Worm (Caenorhabditis elegans) whole organism, L4 larva: ENCODE results near the gene rpia-1.

Experiments used
- Y105C5A.15 ChIP-seq: fragments of 200-800 bp; sonication (Bioruptor generic); IDR thresholded peaks from 2 replicates; pipeline ENCODE4 v1.3.6; 2022; ENCODE audit warnings: missing genetic modification characterization, missing compliant biosample characterization
- Y5F2A.4 ChIP-seq: fragments of 200-800 bp; sonication (Bioruptor generic); optimal IDR thresholded peaks from 2 replicates; lab custom pipeline; 2018; ENCODE audit warnings: mild to moderate bottlenecking, missing genetic modification characterization, missing compliant biosample characterization
- ZK337.2 ChIP-seq: fragments of 200-800 bp; sonication (Bioruptor generic); IDR thresholded peaks from 2 replicates; pipeline ENCODE4 v1.3.6; 2022; ENCODE audit warnings: missing genetic modification reagents, missing genetic modification characterization, missing compliant biosample characterization
- ZK546.5 ChIP-seq, 2 experiments: sonication (generic microtip); optimal IDR thresholded peaks; 2 replicates each; lab custom pipeline; 2017; ENCODE audit warnings: missing biosample characterization in 2 of 2, missing genetic modification characterization in 2 of 2
- attf-4 ChIP-seq: sonication (generic microtip); optimal IDR thresholded peaks from 3 replicates; lab custom pipeline; 2017; ENCODE audit warnings: missing biosample characterization, missing genetic modification characterization
- ceh-62 ChIP-seq: sonication (generic microtip); optimal IDR thresholded peaks from 2 replicates; lab custom pipeline; 2017; ENCODE audit warnings: missing biosample characterization, missing genetic modification characterization
- ces-1 ChIP-seq: fragments of 150-350 bp; sonication (generic microtip); optimal IDR thresholded peaks from 4 replicates; lab custom pipeline; 2014; ENCODE audit warnings: missing biosample characterization, missing genetic modification reagents, missing genetic modification characterization
- daf-12 ChIP-seq: fragments of 150-350 bp; optimal IDR thresholded peaks from 2 replicates; lab custom pipeline; 2014; ENCODE audit warnings: missing biosample characterization, missing genetic modification reagents, missing genetic modification characterization
- dmd-8 ChIP-seq: fragments of 200-800 bp; sonication (Bioruptor generic); IDR thresholded peaks from 2 replicates; pipeline ENCODE4 v1.3.6; 2022; ENCODE audit warnings: missing genetic modification characterization, missing compliant biosample characterization
- dmd-9 ChIP-seq: fragments of 200-800 bp; sonication (Bioruptor generic); IDR thresholded peaks from 2 replicates; pipeline ENCODE4 v1.3.6; 2022; ENCODE audit warnings: missing genetic modification reagents, missing genetic modification characterization, missing compliant biosample characterization
- dpl-1 ChIP-seq: fragments of 150-350 bp; optimal IDR thresholded peaks from 2 replicates; lab custom pipeline; 2014; ENCODE audit warnings: missing biosample characterization, missing genetic modification reagents, missing genetic modification characterization
- duxl-1 ChIP-seq: sonication (generic microtip); optimal IDR thresholded peaks from 2 replicates; lab custom pipeline; 2016; ENCODE audit warnings: mild to moderate bottlenecking, missing genetic modification characterization, moderate library complexity, missing compliant biosample characterization; ENCODE audit not compliant: poor library complexity
- egl-27 ChIP-seq: sonication (generic microtip); optimal IDR thresholded peaks from 3 replicates; lab custom pipeline; 2017; ENCODE audit warnings: missing biosample characterization, missing genetic modification reagents, missing genetic modification characterization
- fkh-10 ChIP-seq: fragments of 150-350 bp; optimal IDR thresholded peaks from 2 replicates; lab custom pipeline; 2014; ENCODE audit warnings: missing biosample characterization, missing genetic modification reagents, missing genetic modification characterization
- gei-8 ChIP-seq: fragments of 200-800 bp; sonication (Bioruptor generic); optimal IDR thresholded peaks from 2 replicates; lab custom pipeline; 2018; ENCODE audit warnings: mild to moderate bottlenecking, missing genetic modification characterization, missing compliant biosample characterization
- hif-1 ChIP-seq, 2 experiments: sonication (generic microtip); optimal IDR thresholded peaks; 2 replicates each; lab custom pipeline; 2016 to 2017; ENCODE audit warnings: missing compliant biosample characterization in 2 of 2, missing genetic modification characterization in 2 of 2, missing genetic modification reagents in 2 of 2, missing genotype in 2 of 2, mild to moderate bottlenecking in 1 of 2
- hlh-11 ChIP-seq: fragments of 200-800 bp; sonication (Bioruptor generic); optimal IDR thresholded peaks from 2 replicates; lab custom pipeline; 2018; ENCODE audit warnings: mild to moderate bottlenecking, missing genetic modification characterization, missing compliant biosample characterization
- hlh-30 ChIP-seq: sonication (generic microtip); optimal IDR thresholded peaks from 2 replicates; lab custom pipeline; 2017; ENCODE audit warnings: antibody characterized with exemption, mild to moderate bottlenecking, missing genetic modification characterization, missing compliant biosample characterization; ENCODE audit not compliant: insufficient read depth
- hmg-1.1 ChIP-seq: fragments of 200-800 bp; sonication (Bioruptor generic); IDR thresholded peaks from 2 replicates; pipeline ENCODE4 v1.3.6; 2022; ENCODE audit warnings: missing genetic modification reagents, missing genetic modification characterization, missing compliant biosample characterization
- lim-7 ChIP-seq: fragments of 200-800 bp; sonication (Bioruptor generic); IDR thresholded peaks from 2 replicates; pipeline ENCODE4 v1.3.6; 2022; ENCODE audit warnings: missing genetic modification characterization, missing compliant biosample characterization
- lin-13 ChIP-seq: fragments of 150-350 bp; optimal IDR thresholded peaks from 2 replicates; lab custom pipeline; 2014; ENCODE audit warnings: missing biosample characterization, missing genetic modification reagents, missing genetic modification characterization
- lin-39 ChIP-seq: fragments of 150-350 bp; optimal IDR thresholded peaks from 2 replicates; lab custom pipeline; 2014; ENCODE audit warnings: missing biosample characterization, missing genetic modification reagents, missing genetic modification characterization
- lir-3 ChIP-seq: sonication (generic microtip); optimal IDR thresholded peaks from 2 replicates; lab custom pipeline; 2016; ENCODE audit warnings: mild to moderate bottlenecking, missing genetic modification characterization, missing compliant biosample characterization
- lsy-2 ChIP-seq, 2 experiments: fragments of 150-350 bp in 1 of 2; sonication (generic microtip) in 1 of 2; optimal IDR thresholded peaks; 2 replicates each; lab custom pipeline; 2014 to 2017; ENCODE audit warnings: missing biosample characterization in 2 of 2, missing genetic modification characterization in 2 of 2
- madf-5 ChIP-seq, 2 experiments: fragments of 200-800 bp; sonication (Bioruptor generic); IDR thresholded peaks; 2 replicates each; pipeline ENCODE4 v1.3.6; 2022; ENCODE audit warnings: missing compliant biosample characterization in 2 of 2, missing genetic modification characterization in 2 of 2
- madf-9 ChIP-seq: fragments of 200-800 bp; sonication (Bioruptor generic); conservative IDR thresholded peaks from 2 replicates; pipeline ENCODE4 v1.3.6; 2022; ENCODE audit warnings: missing genetic modification reagents, missing genetic modification characterization, missing compliant biosample characterization
- mdl-1 ChIP-seq, 2 experiments: fragments of 150-350 bp in 1 of 2; sonication (generic microtip) in 1 of 2; optimal IDR thresholded peaks; 2 replicates each; lab custom pipeline; 2014 to 2017; ENCODE audit warnings: missing biosample characterization in 2 of 2, missing genetic modification characterization in 2 of 2
- mes-2 ChIP-seq: sonication (generic microtip); optimal IDR thresholded peaks from 2 replicates; lab custom pipeline; 2016; ENCODE audit warnings: missing genotype, mild to moderate bottlenecking, missing genetic modification characterization, missing compliant biosample characterization; ENCODE audit not compliant: poor library complexity, severe bottlenecking
- mxl-2 ChIP-seq: fragments of 200-800 bp; sonication (Bioruptor generic); conservative IDR thresholded peaks from 2 replicates; pipeline ENCODE4 v1.3.6; 2022; ENCODE audit warnings: missing genetic modification reagents, missing genetic modification characterization, missing compliant biosample characterization
- mxl-3 ChIP-seq: fragments of 200-800 bp; sonication (Bioruptor generic); optimal IDR thresholded peaks from 2 replicates; lab custom pipeline; 2018; ENCODE audit warnings: mild to moderate bottlenecking, missing genetic modification characterization, missing compliant biosample characterization
- nhr-10 ChIP-seq: fragments of 150-350 bp; optimal IDR thresholded peaks from 2 replicates; lab custom pipeline; 2014; ENCODE audit warnings: missing biosample characterization, missing genetic modification characterization
- nhr-102 ChIP-seq: sonication (generic microtip); optimal IDR thresholded peaks from 2 replicates; lab custom pipeline; 2016; ENCODE audit warnings: mild to moderate bottlenecking, missing genetic modification characterization, moderate library complexity, missing compliant biosample characterization
- nhr-11 ChIP-seq: fragments of 150-350 bp; optimal IDR thresholded peaks from 2 replicates; lab custom pipeline; 2014; ENCODE audit warnings: missing biosample characterization, missing genetic modification characterization
- nhr-25 ChIP-seq: sonication (generic microtip); optimal IDR thresholded peaks from 2 replicates; lab custom pipeline; 2017; ENCODE audit warnings: missing genetic modification characterization, mild to moderate bottlenecking, missing compliant biosample characterization, antibody characterized with exemption, moderate library complexity, borderline replicate concordance; ENCODE audit not compliant: insufficient read depth
- nhr-41 ChIP-seq: fragments of 200-800 bp; sonication (Bioruptor generic); IDR thresholded peaks from 2 replicates; pipeline ENCODE4 v1.3.6; 2022; ENCODE audit warnings: missing genetic modification reagents, missing genetic modification characterization, missing compliant biosample characterization
- nhr-42 ChIP-seq: fragments of 200-800 bp; sonication (Bioruptor generic); IDR thresholded peaks from 2 replicates; pipeline ENCODE4 v1.3.6; 2022; ENCODE audit warnings: missing genetic modification characterization, missing compliant biosample characterization
- nhr-48 ChIP-seq: sonication (generic microtip); optimal IDR thresholded peaks from 2 replicates; lab custom pipeline; 2016; ENCODE audit warnings: mild to moderate bottlenecking, missing genetic modification characterization, missing compliant biosample characterization
- nhr-6 ChIP-seq: fragments of 150-350 bp; optimal IDR thresholded peaks from 2 replicates; lab custom pipeline; 2014; ENCODE audit warnings: missing biosample characterization, missing genetic modification characterization
- php-3 ChIP-seq: fragments of 200-800 bp; sonication (Bioruptor generic); IDR thresholded peaks from 2 replicates; pipeline ENCODE4 v1.3.6; 2022; ENCODE audit warnings: missing genetic modification reagents, missing genetic modification characterization, missing compliant biosample characterization
- rbr-2 ChIP-seq: sonication (generic microtip); optimal IDR thresholded peaks from 2 replicates; lab custom pipeline; 2016; ENCODE audit warnings: missing genotype, missing genetic modification characterization, missing compliant biosample characterization
- saeg-2 ChIP-seq: fragments of 200-800 bp; sonication (Bioruptor generic); IDR thresholded peaks from 2 replicates; pipeline ENCODE4 v1.3.6; 2022; ENCODE audit warnings: missing genetic modification reagents, missing genetic modification characterization, missing compliant biosample characterization
- set-16 ChIP-seq: fragments of 200-800 bp; sonication (Bioruptor generic); IDR thresholded peaks from 2 replicates; pipeline ENCODE4 v1.3.6; 2022; ENCODE audit warnings: missing genetic modification reagents, missing genetic modification characterization, missing compliant biosample characterization
- skn-1 ChIP-seq: fragments of 150-350 bp; optimal IDR thresholded peaks from 2 replicates; lab custom pipeline; 2014; ENCODE audit warnings: missing biosample characterization, missing genetic modification characterization
- spr-3 ChIP-seq: fragments of 200-800 bp; sonication (Bioruptor generic); optimal IDR thresholded peaks from 2 replicates; lab custom pipeline; 2018; ENCODE audit warnings: mild to moderate bottlenecking, missing genetic modification characterization, missing compliant biosample characterization
- unc-39 ChIP-seq: sonication (generic microtip); optimal IDR thresholded peaks from 2 replicates; lab custom pipeline; 2017; ENCODE audit warnings: missing biosample characterization, missing genetic modification characterization
- unc-62 ChIP-seq, 3 experiments: fragments of 150-350 bp in 1 of 3; sonication (generic microtip); optimal IDR thresholded peaks in 2 of 3; peaks in 1 of 3; 1 replicate in 1 of 3; 2 replicates in 2 of 3; lab custom pipeline; 2014 to 2017; ENCODE audit warnings: missing biosample characterization in 3 of 3, missing genetic modification characterization in 3 of 3, missing genetic modification reagents in 3 of 3, missing genotype in 1 of 3
- vab-7 ChIP-seq: fragments of 200-800 bp; sonication (Bioruptor generic); IDR thresholded peaks from 2 replicates; pipeline ENCODE4 v1.3.6; 2022; ENCODE audit warnings: missing genetic modification reagents, missing genetic modification characterization, missing compliant biosample characterization
- zfp-2 ChIP-seq: sonication (generic microtip); optimal IDR thresholded peaks from 2 replicates; lab custom pipeline; 2016; ENCODE audit warnings: mild to moderate bottlenecking, missing genetic modification characterization, missing compliant biosample characterization
- ztf-7 ChIP-seq: fragments of 150-350 bp; optimal IDR thresholded peaks from 2 replicates; lab custom pipeline; 2014; ENCODE audit warnings: missing biosample characterization, missing genetic modification characterization

rpia-1 gene

DNA sequence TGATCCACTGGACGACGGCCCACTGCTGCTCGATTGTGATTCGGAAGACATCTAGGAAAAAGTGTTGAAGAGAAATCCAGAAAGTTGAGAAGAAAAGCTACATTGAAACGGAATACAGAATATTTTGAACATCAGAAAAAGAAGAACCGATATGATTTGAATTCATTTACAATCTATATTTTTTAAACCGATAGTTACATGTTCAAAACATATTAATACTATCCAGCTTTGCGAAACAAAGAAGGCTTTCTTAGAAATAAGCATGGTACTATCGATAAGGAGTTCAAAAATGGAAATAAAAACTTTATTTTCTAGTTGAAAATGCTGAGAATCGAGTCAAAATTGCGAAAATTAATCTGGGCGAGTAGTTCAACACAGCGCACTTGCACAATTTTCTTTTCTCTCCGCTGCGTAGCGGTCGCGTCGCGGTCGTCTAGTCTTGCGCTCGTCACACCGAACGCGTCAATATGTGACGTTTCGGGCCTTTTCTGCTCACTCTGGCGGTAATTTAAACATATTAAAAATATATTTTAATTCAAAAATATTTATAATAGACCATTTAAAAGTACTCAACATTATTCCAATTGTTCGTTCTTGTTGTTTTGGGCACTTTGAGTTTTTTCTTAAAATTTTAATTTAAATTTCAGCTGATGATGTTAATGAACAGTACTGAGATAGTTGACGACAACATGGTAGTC, 39.3 kb downstream of the rpia-1 start, which contains the start of the genes syf-2 and K04G7.1 (continued):
- TF ChIP-seq skn-1 (tag; lab: Kevin White, UChicago) = no peak
- TF ChIP-seq attf-4 = no peak
- TF ChIP-seq nhr-48 (tag; lab: Kevin White, UChicago) = peak; percentile 28
- TF ChIP-seq hlh-11 (tag; lab: Kevin White, UChicago) = peak; percentile 91
- peak; percentile 16 for TF ChIP-seq duxl-1 (tag; lab: Kevin White, UChicago)
- peak; percentile 88 for TF ChIP-seq fkh-10
- no peak for TF ChIP-seq daf-12 (tag; lab: Kevin White, UChicago)
- peak in 1 of 2 experiments; percentile 48 for TF ChIP-seq mdl-1 (tag; optimal IDR thresholded peaks at IDR 0.05; lab: Kevin White, UChicago)
- no peak for TF ChIP-seq lin-39 (tag; lab: Kevin White, UChicago)
- TF ChIP-seq hmg-1.1 (GFP tag; lab: Robert Waterston, UW) = peak; percentile 83
- no peak for TF ChIP-seq dmd-8
- peak; percentile 48 for TF ChIP-seq nhr-102
- TF ChIP-seq mes-2 (tag; lab: Kevin White, UChicago) = peak; percentile 91
- TF ChIP-seq ZK546.5 (tag; optimal IDR thresholded peaks at IDR 0.05; lab: Kevin White, UChicago) = peak in 1 of 2 experiments; percentile 18
- TF ChIP-seq php-3 = no peak
- peak in 1 of 2 experiments; percentile 62 for TF ChIP-seq unc-62 (GFP tag; optimal IDR thresholded peaks at IDR 0.05 in 1 of 2; lab: Kevin White, UChicago)
- TF ChIP-seq unc-62 (tag; optimal IDR thresholded peaks at IDR 0.05; lab: Kevin White, UChicago) = no peak
- no peak for TF ChIP-seq lim-7
- TF ChIP-seq nhr-42 (GFP tag; lab: Robert Waterston, UW) = peak; percentile 86
- peak; percentile 47 to 96 for TF ChIP-seq lsy-2 (tag; optimal IDR thresholded peaks at IDR 0.05; lab: Kevin White, UChicago)
- peak; percentile 80 for TF ChIP-seq zfp-2 (tag; lab: Kevin White, UChicago)
- peak; percentile 17 for TF ChIP-seq ztf-7 (tag; lab: Kevin White, UChicago)
- TF ChIP-seq egl-27 = no peak
- TF ChIP-seq saeg-2 (GFP tag; lab: Robert Waterston, UW) = peak; percentile 74; the same call in 1 of the 2 replicates
- no peak for TF ChIP-seq ZK337.2 (GFP tag; lab: Robert Waterston, UW)
- TF ChIP-seq Y5F2A.4 (GFP tag; lab: Kevin White, UChicago) = no peak
- TF ChIP-seq dpl-1 = peak; percentile 95
- TF ChIP-seq hif-1 (tag; optimal IDR thresholded peaks at IDR 0.05; lab: Kevin White, UChicago) = peak in 1 of 2 experiments; percentile 79
- TF ChIP-seq nhr-41 (GFP tag; lab: Robert Waterston, UW) = no peak
- TF ChIP-seq nhr-6 (tag; lab: Kevin White, UChicago) = peak; percentile 78
- TF ChIP-seq madf-5 (GFP tag; IDR thresholded peaks at IDR 0.05; lab: Robert Waterston, UW) = no peak
- no peak for TF ChIP-seq Y105C5A.15 (GFP tag; lab: Robert Waterston, UW)
- peak; percentile 42; the same call in 1 of the 2 replicates for TF ChIP-seq madf-9 (GFP tag; lab: Robert Waterston, UW)
- TF ChIP-seq vab-7 (GFP tag; lab: Robert Waterston, UW) = peak; percentile 47; the same call in 1 of the 2 replicates
- no peak for TF ChIP-seq spr-3
- TF ChIP-seq gei-8 (GFP tag; lab: Kevin White, UChicago) = no peak
- peak; percentile 85 for TF ChIP-seq nhr-11 (tag; lab: Kevin White, UChicago)
- peak; percentile 94 for TF ChIP-seq hlh-30 (tag; lab: Kevin White, UChicago)
- TF ChIP-seq nhr-10 = no peak
- peak; percentile 98 for TF ChIP-seq lin-13 (GFP tag; lab: Kevin White, UChicago)
- TF ChIP-seq mxl-3 (GFP tag; lab: Kevin White, UChicago) = peak; percentile 27
- peak; percentile 77 for TF ChIP-seq dmd-9
- TF ChIP-seq ceh-62 (tag; lab: Kevin White, UChicago) = no peak
- TF ChIP-seq lir-3 (tag; lab: Kevin White, UChicago) = no peak
- peak; percentile 27; the same call in 1 of the 2 replicates for TF ChIP-seq set-16 (GFP tag; lab: Robert Waterston, UW)
- TF ChIP-seq nhr-25 = peak; percentile 45
- peak; percentile 87 for TF ChIP-seq rbr-2 (tag; lab: Kevin White, UChicago)
- no peak for TF ChIP-seq unc-39 (tag; lab: Kevin White, UChicago)
- TF ChIP-seq mxl-2 = no peak
- no peak for TF ChIP-seq ces-1 (GFP tag; lab: Kevin White, UChicago)
